Worm (Caenorhabditis elegans) whole organism, young adult: ENCODE results near the gene ZK792.1.
A peak's percentile ranks its signal among the peaks of the same experiment; 100 is the strongest.

Experiments
- B0261.1 ChIP-seq: sonication (generic microtip); optimal IDR thresholded peaks from 2 replicates; lab custom pipeline; 2016; ENCODE audit warnings: mild to moderate bottlenecking, missing genetic modification characterization, moderate library complexity, missing compliant biosample characterization
- B0336.3 ChIP-seq: fragments of 200-800 bp; sonication (Bioruptor generic); IDR thresholded peaks from 2 replicates; pipeline ENCODE4 v1.3.6; 2022; ENCODE audit warnings: missing genetic modification characterization, missing compliant biosample characterization
- D2030.7 ChIP-seq: fragments of 200-800 bp; sonication (Bioruptor generic); IDR thresholded peaks from 2 replicates; pipeline ENCODE4 v1.3.6; 2022; ENCODE audit warnings: missing genetic modification reagents, missing genetic modification characterization, missing compliant biosample characterization
- F33H1.4 ChIP-seq: fragments of 200-800 bp; sonication (Bioruptor generic); IDR thresholded peaks from 2 replicates; pipeline ENCODE4 v1.3.6; 2022; ENCODE audit warnings: missing genetic modification reagents, missing genetic modification characterization, missing compliant biosample characterization
- F39B2.1 ChIP-seq: fragments of 200-800 bp; sonication (Bioruptor generic); IDR thresholded peaks from 2 replicates; pipeline ENCODE4 v1.3.6; 2022; ENCODE audit warnings: missing genetic modification reagents, missing genetic modification characterization, missing compliant biosample characterization
- F57A8.1 ChIP-seq: fragments of 200-800 bp; sonication (Bioruptor generic); optimal IDR thresholded peaks from 2 replicates; lab custom pipeline; 2018; ENCODE audit warnings: mild to moderate bottlenecking, missing genetic modification characterization, moderate library complexity, missing compliant biosample characterization
- K11D2.4 ChIP-seq: fragments of 200-800 bp; sonication (Bioruptor generic); IDR thresholded peaks from 2 replicates; pipeline ENCODE4 v1.3.6; 2022; ENCODE audit warnings: missing genetic modification reagents, missing genetic modification characterization, missing compliant biosample characterization
- K12H6.12 ChIP-seq: fragments of 200-800 bp; sonication (Bioruptor generic); optimal IDR thresholded peaks from 2 replicates; lab custom pipeline; 2018; ENCODE audit warnings: mild to moderate bottlenecking, missing genetic modification characterization, missing compliant biosample characterization
- ZK185.1 ChIP-seq: sonication (generic microtip); optimal IDR thresholded peaks from 2 replicates; lab custom pipeline; 2016; ENCODE audit warnings: mild to moderate bottlenecking, missing genetic modification characterization, missing compliant biosample characterization; ENCODE audit not compliant: poor library complexity, severe bottlenecking
- athp-1 ChIP-seq: sonication (generic microtip); optimal IDR thresholded peaks from 2 replicates; lab custom pipeline; 2017; ENCODE audit warnings: mild to moderate bottlenecking, missing genetic modification characterization, missing compliant biosample characterization
- attf-5 ChIP-seq: fragments of 200-800 bp; sonication (Bioruptor generic); optimal IDR thresholded peaks from 2 replicates; lab custom pipeline; 2018; ENCODE audit warnings: mild to moderate bottlenecking, missing genetic modification characterization, missing compliant biosample characterization
- bed-2 ChIP-seq: fragments of 200-800 bp; sonication (Bioruptor generic); IDR thresholded peaks from 2 replicates; pipeline ENCODE4 v1.3.6; 2022; ENCODE audit warnings: missing genetic modification reagents, missing genetic modification characterization, missing compliant biosample characterization
- cebp-1 ChIP-seq, 2 experiments: fragments of 200-800 bp in 1 of 2; sonication (Bioruptor generic) in 1 of 2; sonication (generic microtip) in 1 of 2; IDR thresholded peaks in 1 of 2; optimal IDR thresholded peaks in 1 of 2; 2 replicates each; pipeline versions ENCODE4 v1.3.6 to Lab custom; 2017 to 2022; ENCODE audit warnings: missing compliant biosample characterization in 2 of 2, missing genetic modification characterization in 2 of 2, mild to moderate bottlenecking in 1 of 2, missing genetic modification reagents in 1 of 2, moderate library complexity in 1 of 2
- ceh-100 ChIP-seq: fragments of 200-800 bp; sonication (Bioruptor generic); IDR thresholded peaks from 2 replicates; pipeline ENCODE4 v1.3.6; 2022; ENCODE audit warnings: missing genetic modification reagents, missing genetic modification characterization, missing compliant biosample characterization
- ceh-27 ChIP-seq: fragments of 200-800 bp; sonication (Bioruptor generic); optimal IDR thresholded peaks from 2 replicates; lab custom pipeline; 2018; ENCODE audit warnings: mild to moderate bottlenecking, missing genetic modification characterization, moderate library complexity, missing compliant biosample characterization
- dox-1 ChIP-seq: fragments of 200-800 bp; sonication (Bioruptor generic); IDR thresholded peaks from 2 replicates; pipeline ENCODE4 v1.3.6; 2022; ENCODE audit warnings: missing genetic modification reagents, missing genetic modification characterization, missing compliant biosample characterization
- dpl-1 ChIP-seq: fragments of 150-350 bp; optimal IDR thresholded peaks from 2 replicates; lab custom pipeline; 2014; ENCODE audit warnings: missing biosample characterization, missing genetic modification reagents, missing genetic modification characterization
- efl-1 ChIP-seq: fragments of 150-350 bp; optimal IDR thresholded peaks from 2 replicates; lab custom pipeline; 2014; ENCODE audit warnings: missing biosample characterization, missing genetic modification reagents, missing genetic modification characterization
- hmg-1.2 ChIP-seq: fragments of 200-800 bp; sonication (Bioruptor generic); IDR thresholded peaks from 2 replicates; pipeline ENCODE4 v1.3.6; 2022; ENCODE audit warnings: missing genetic modification reagents, missing genetic modification characterization, missing compliant biosample characterization
- hmg-20 ChIP-seq: fragments of 200-800 bp; sonication (Bioruptor generic); IDR thresholded peaks from 2 replicates; pipeline ENCODE4 v1.3.6; 2022; ENCODE audit warnings: missing genetic modification reagents, missing genetic modification characterization, missing compliant biosample characterization
- hrde-1 ChIP-seq: sonication (generic microtip); optimal IDR thresholded peaks from 2 replicates; lab custom pipeline; 2016; ENCODE audit warnings: missing genetic modification characterization, mild to moderate bottlenecking, missing compliant biosample characterization, moderate library complexity, missing genotype, missing genetic modification reagents, borderline replicate concordance
- let-607 ChIP-seq, 2 experiments: fragments of 200-800 bp in 1 of 2; sonication (Bioruptor generic) in 1 of 2; sonication (generic microtip) in 1 of 2; optimal IDR thresholded peaks; 2 replicates each; lab custom pipeline; 2016 to 2018; ENCODE audit warnings: mild to moderate bottlenecking in 2 of 2, missing compliant biosample characterization in 2 of 2, missing genetic modification characterization in 2 of 2, moderate library complexity in 2 of 2, missing genotype in 1 of 2
- lin-35 ChIP-seq, 3 experiments: fragments of 150-350 bp in 2 of 3; sonication (generic microtip) in 1 of 3; optimal IDR thresholded peaks; 2 replicates each; lab custom pipeline; 2014 to 2018; ENCODE audit warnings: missing biosample characterization in 3 of 3, missing genetic modification characterization in 3 of 3, missing genetic modification reagents in 3 of 3
- lin-40 ChIP-seq: sonication (generic microtip); optimal IDR thresholded peaks from 2 replicates; lab custom pipeline; 2016; ENCODE audit warnings: missing genetic modification characterization, mild to moderate bottlenecking, missing compliant biosample characterization, missing genotype, missing genetic modification reagents
- lin-54 ChIP-seq: fragments of 200-800 bp; sonication (Bioruptor generic); optimal IDR thresholded peaks from 2 replicates; lab custom pipeline; 2018; ENCODE audit warnings: mild to moderate bottlenecking, missing genetic modification characterization, missing compliant biosample characterization
- lsl-1 ChIP-seq: fragments of 200-800 bp; sonication (Bioruptor generic); optimal IDR thresholded peaks from 2 replicates; lab custom pipeline; 2018; ENCODE audit warnings: mild to moderate bottlenecking, missing genetic modification characterization, moderate library complexity, missing compliant biosample characterization
- madf-10 ChIP-seq: sonication (generic microtip); optimal IDR thresholded peaks from 2 replicates; lab custom pipeline; 2016; ENCODE audit warnings: mild to moderate bottlenecking, missing genetic modification characterization, missing compliant biosample characterization
- mcd-1 ChIP-seq: fragments of 200-800 bp; sonication (Bioruptor generic); IDR thresholded peaks from 2 replicates; pipeline ENCODE4 v1.3.6; 2022; ENCODE audit warnings: missing genetic modification reagents, missing genetic modification characterization, missing compliant biosample characterization
- nfyb-1 ChIP-seq: fragments of 200-800 bp; sonication (Bioruptor generic); IDR thresholded peaks from 2 replicates; pipeline ENCODE4 v1.3.6; 2022; ENCODE audit warnings: missing genetic modification reagents, missing genetic modification characterization, missing compliant biosample characterization
- nhr-27 ChIP-seq: fragments of 200-800 bp; sonication (Bioruptor generic); optimal IDR thresholded peaks from 2 replicates; lab custom pipeline; 2018; ENCODE audit warnings: mild to moderate bottlenecking, missing genetic modification characterization, moderate library complexity, missing compliant biosample characterization
- nhr-80 ChIP-seq: sonication (generic microtip); optimal IDR thresholded peaks from 2 replicates; lab custom pipeline; 2016; ENCODE audit warnings: missing genetic modification characterization, missing compliant biosample characterization
- nhr-90 ChIP-seq: sonication (generic microtip); optimal IDR thresholded peaks from 2 replicates; lab custom pipeline; 2016; ENCODE audit warnings: missing genotype, mild to moderate bottlenecking, missing genetic modification characterization, missing compliant biosample characterization
- pbrm-1 ChIP-seq: fragments of 200-800 bp; sonication (Bioruptor generic); IDR thresholded peaks from 2 replicates; pipeline ENCODE4 v1.3.6; 2022; ENCODE audit warnings: missing genetic modification reagents, missing genetic modification characterization, missing compliant biosample characterization
- rcor-1 ChIP-seq: fragments of 200-800 bp; sonication (Bioruptor generic); IDR thresholded peaks from 2 replicates; pipeline ENCODE4 v1.3.6; 2022; ENCODE audit warnings: missing genetic modification reagents, missing genetic modification characterization, missing compliant biosample characterization
- snpc-4 ChIP-seq, 5 experiments: fragments of 150-350 bp in 1 of 5; sonication (generic microtip) in 4 of 5; optimal IDR thresholded peaks; 2 replicates each; lab custom pipeline; 2014 to 2018; ENCODE audit warnings: missing genetic modification characterization in 5 of 5, missing biosample characterization in 3 of 5, antibody characterized with exemption in 2 of 5, mild to moderate bottlenecking in 2 of 5, missing compliant biosample characterization in 2 of 5, missing genotype in 2 of 5, moderate library complexity in 2 of 5, missing genetic modification reagents in 1 of 5
- tbp1 ChIP-seq: fragments of 200-800 bp; sonication (Bioruptor generic); optimal IDR thresholded peaks from 2 replicates; lab custom pipeline; 2018; ENCODE audit warnings: mild to moderate bottlenecking, missing genetic modification characterization, missing compliant biosample characterization
- tlf-1 ChIP-seq: fragments of 200-800 bp; sonication (Bioruptor generic); optimal IDR thresholded peaks from 2 replicates; lab custom pipeline; 2018; ENCODE audit warnings: mild to moderate bottlenecking, missing genetic modification characterization, missing compliant biosample characterization
- unc-130 ChIP-seq: sonication (generic microtip); optimal IDR thresholded peaks from 2 replicates; lab custom pipeline; 2016; ENCODE audit warnings: missing genetic modification reagents, missing genetic modification characterization, missing compliant biosample characterization

The ZK792.1 gene

ce11 chrIV:11635437-11636408, 23.9 kb upstream of the ZK792.1 start, which contains the start of gene mars-1:
Gene mars-1, minus strand, starts transcription at chrIV:11635487.
- TF ChIP-seq K11D2.4 (GFP tag; lab: Robert Waterston, UW) (0 out of 2 replicates have a peak, but pooled peaks have one; percentile 31), nhr-27 (no peak), ZK185.1 (tag; lab: Kevin White, UChicago) (no peak), madf-10 (peak; percentile 1), ceh-27 (GFP tag; lab: Kevin White, UChicago) (peak; percentile 8), rcor-1 (GFP tag; lab: Robert Waterston, UW) (peak; percentile 22; the same call in 1 of the 2 replicates), lsl-1 (peak; percentile 43), F39B2.1 (no peak), K12H6.12 (tag; lab: Kevin White, UChicago) (peak; percentile 57), unc-130 (GFP tag; lab: Kevin White, UChicago) (peak; percentile 49), F57A8.1 (GFP tag; lab: Kevin White, UChicago) (no peak), let-607 (tag; optimal IDR thresholded peaks at IDR 0.05; lab: Kevin White, UChicago) (peak in 1 of 2 experiments; percentile 28), dox-1 (GFP tag; lab: Robert Waterston, UW) (peak; percentile 36; the same call in 1 of the 2 replicates), attf-5 (peak; percentile 54), lin-35 (GFP tag; optimal IDR thresholded peaks at IDR 0.05; lab: Kevin White, UChicago) (peak in 1 of 3 experiments; percentile 23), mcd-1 (GFP tag; lab: Robert Waterston, UW) (peak; percentile 88), hrde-1 (tag; lab: Kevin White, UChicago) (no peak), nhr-80 (tag; lab: Kevin White, UChicago) (peak; percentile 44), F33H1.4 (GFP tag; lab: Robert Waterston, UW) (0 out of 2 replicates have a peak, but pooled peaks have one; percentile 17), snpc-4 (GFP tag; optimal IDR thresholded peaks at IDR 0.05; lab: Kevin White, UChicago) (no peak), snpc-4 (tag; optimal IDR thresholded peaks at IDR 0.05; lab: Kevin White, UChicago) (peak in 2 of 4 experiments; percentile 12 to 41), ceh-100 (peak; percentile 95), efl-1 (GFP tag; lab: Kevin White, UChicago) (peak; percentile 3), tbp1 (peak; percentile 43), bed-2 (GFP tag; lab: Robert Waterston, UW) (no peak), hmg-1.2 (peak; percentile 31; the same call in 1 of the 2 replicates), dpl-1 (no peak), D2030.7 (0 out of 2 replicates have a peak, but pooled peaks have one; percentile 19), lin-54 (GFP tag; lab: Kevin White, UChicago) (peak; percentile 41), nhr-90 (tag; lab: Kevin White, UChicago) (no peak), hmg-20 (GFP tag; lab: Robert Waterston, UW) (no peak), B0336.3 (GFP tag; lab: Robert Waterston, UW) (no peak), tlf-1 (GFP tag; lab: Kevin White, UChicago) (no peak), B0261.1 (no peak), lin-40 (peak; percentile 18), cebp-1 (GFP tag; IDR thresholded peaks at IDR 0.05; lab: Robert Waterston, UW) (peak; percentile 48; the same call in 1 of the 2 replicates), cebp-1 (tag; optimal IDR thresholded peaks at IDR 0.05; lab: Kevin White, UChicago) (peak; percentile 94), athp-1 (tag; lab: Kevin White, UChicago) (no peak), nfyb-1 (GFP tag; lab: Robert Waterston, UW) (0 out of 2 replicates have a peak, but pooled peaks have one; percentile 42), pbrm-1 (GFP tag; lab: Robert Waterston, UW) (0 out of 2 replicates have a peak, but pooled peaks have one; percentile 24)
